Fruit fly (Drosophila melanogaster): Measurements from ENCODE around the gene Ugt37A2.

- no peak for TF ChIP-seq CG12605 (GFP tag; IDR thresholded peaks at IDR 0.05)
- TF ChIP-seq CG15710 (tag; optimal IDR thresholded peaks at IDR 0.05) = no peak
- no peak for TF ChIP-seq Ets98B (GFP tag; IDR thresholded peaks at IDR 0.05)
- TF ChIP-seq EcR (GFP tag; optimal IDR thresholded peaks at IDR 0.05) = no peak
These were observed 24.2 kb upstream of the Ugt37A2 start for dm6 chr3R:12715253-12715652.
